Worm (Caenorhabditis elegans) whole organism, early embryonic: ENCODE data around the gene C30F2.2.

Source experiments
- B0310.2 ChIP-seq: sonication (generic microtip); optimal IDR thresholded peaks from 2 replicates; lab custom pipeline; 2016; ENCODE audit warnings: mild to moderate bottlenecking, missing genetic modification characterization, missing compliant biosample characterization
- aly-1 ChIP-seq: sonication (generic microtip); optimal IDR thresholded peaks from 2 replicates; lab custom pipeline; 2016; ENCODE audit warnings: missing genetic modification characterization, missing compliant biosample characterization
- ama-1 ChIP-seq: fragments of 150-350 bp; optimal IDR thresholded peaks from 2 replicates; lab custom pipeline; 2014
- ceh-13 ChIP-seq: fragments of 200-800 bp; sonication (Bioruptor generic); optimal IDR thresholded peaks from 2 replicates; lab custom pipeline; 2018; ENCODE audit warnings: mild to moderate bottlenecking, missing genetic modification characterization, missing compliant biosample characterization
- ceh-36 ChIP-seq: sonication (generic microtip); optimal IDR thresholded peaks from 2 replicates; lab custom pipeline; 2016; ENCODE audit warnings: missing genetic modification characterization, inconsistent platforms, missing compliant biosample characterization
- flt-1 ChIP-seq: fragments of 200-800 bp; sonication (Bioruptor generic); IDR thresholded peaks from 2 replicates; pipeline ENCODE4 v1.3.6; 2022; ENCODE audit warnings: missing genetic modification characterization, missing compliant biosample characterization
- hmbx-1 ChIP-seq: sonication (generic microtip); optimal IDR thresholded peaks from 2 replicates; lab custom pipeline; 2016; ENCODE audit warnings: mild to moderate bottlenecking, missing genetic modification characterization, missing compliant biosample characterization
- hmg-4 ChIP-seq: fragments of 200-800 bp; sonication (Bioruptor generic); optimal IDR thresholded peaks from 2 replicates; lab custom pipeline; 2018; ENCODE audit warnings: mild to moderate bottlenecking, missing genetic modification characterization, missing compliant biosample characterization
- pes-1 ChIP-seq: fragments of 200-800 bp; sonication (Bioruptor generic); IDR thresholded peaks from 2 replicates; pipeline ENCODE4 v1.3.6; 2022; ENCODE audit warnings: missing genetic modification reagents, missing genetic modification characterization, missing compliant biosample characterization
- sea-1 ChIP-seq: fragments of 200-800 bp; sonication (Bioruptor generic); conservative IDR thresholded peaks from 2 replicates; pipeline ENCODE4 v1.3.6; 2022; ENCODE audit warnings: missing genetic modification characterization, missing compliant biosample characterization
- tbx-11 ChIP-seq: fragments of 200-800 bp; sonication (Bioruptor generic); IDR thresholded peaks from 2 replicates; pipeline ENCODE4 v1.3.6; 2022; ENCODE audit warnings: missing genetic modification characterization, missing compliant biosample characterization
- tbx-37 ChIP-seq: fragments of 200-800 bp; sonication (Bioruptor generic); conservative IDR thresholded peaks from 2 replicates; pipeline ENCODE4 v1.3.6; 2022; ENCODE audit warnings: missing genetic modification reagents, missing genetic modification characterization, missing compliant biosample characterization
- tra-4 ChIP-seq: sonication (generic microtip); optimal IDR thresholded peaks from 2 replicates; lab custom pipeline; 2017; ENCODE audit warnings: missing genetic modification characterization, missing compliant biosample characterization

DNA sequence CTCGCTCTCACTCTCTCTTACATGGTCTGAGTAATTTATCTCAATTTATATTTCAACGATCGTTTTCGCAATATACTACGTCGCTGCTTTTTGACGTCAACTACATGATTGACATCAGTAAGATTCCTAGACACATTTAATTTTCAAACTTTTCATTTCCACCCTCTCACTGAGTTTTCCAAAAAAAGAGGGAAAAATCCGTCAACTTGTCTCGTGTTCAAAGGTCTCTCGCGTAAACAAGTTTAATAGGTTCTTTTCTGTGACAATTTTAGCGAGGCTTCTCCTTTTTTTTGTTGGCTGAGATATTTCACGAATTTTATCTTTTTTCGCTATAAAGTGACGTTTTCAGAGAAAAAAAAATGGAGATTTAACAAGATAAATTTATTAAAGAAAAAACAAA is 29.0 kb upstream of the C30F2.2 start:
- TF ChIP-seq sea-1 (GFP tag; lab: Robert Waterston, UW), result no peak
- no peak for TF ChIP-seq tbx-11 (GFP tag; lab: Robert Waterston, UW)
- no peak for TF ChIP-seq pes-1 (GFP tag; lab: Robert Waterston, UW)
- no peak for TF ChIP-seq ceh-36 (tag; lab: Kevin White, UChicago)
- no peak for TF ChIP-seq hmg-4
- TF ChIP-seq B0310.2 (tag; lab: Kevin White, UChicago), result no peak
- no peak for TF ChIP-seq tbx-37 (GFP tag; lab: Robert Waterston, UW)
- TF ChIP-seq hmbx-1 (tag; lab: Kevin White, UChicago), result no peak
- no peak for TF ChIP-seq ceh-13 (GFP tag; lab: Kevin White, UChicago)
- no peak for TF ChIP-seq ama-1 (lab: Kevin White, UChicago)
- TF ChIP-seq flt-1, result no peak
- TF ChIP-seq aly-1, result no peak
- no peak for TF ChIP-seq tra-4
